Fruit fly (Drosophila melanogaster) whole organism, embryonic: Measurements from ENCODE around the gene Hsp70Bc.
"Not testable (repeated sequence)": the region's sequence is repeated elsewhere in the genome, so short reads cannot be mapped to it uniquely, and the experiment has no call there.

Experiments used
- BtbVII ChIP-seq: fragments of 200-800 bp; sonication (Bioruptor generic); optimal IDR thresholded peaks from 3 replicates; lab custom pipeline; 2017; ENCODE audit warnings: missing biosample characterization, mild to moderate bottlenecking, missing genetic modification characterization
- CG11504 ChIP-seq: fragments of 200-800 bp; sonication (Bioruptor generic); optimal IDR thresholded peaks from 3 replicates; lab custom pipeline; 2019; ENCODE audit warnings: missing biosample characterization, mild to moderate bottlenecking, missing genetic modification characterization, moderate library complexity
- CG11695 ChIP-seq: fragments of 200-800 bp; sonication (Bioruptor generic); IDR thresholded peaks from 3 replicates; pipeline ENCODE4 v1.3.6; 2022; ENCODE audit warnings: missing biosample characterization, missing genetic modification characterization
- CG13123 ChIP-seq: fragments of 200-800 bp; sonication (Bioruptor generic); optimal IDR thresholded peaks from 2 replicates; lab custom pipeline; 2016; ENCODE audit warnings: missing biosample characterization, missing genetic modification characterization
- CG14667 ChIP-seq: fragments of 200-800 bp; sonication (Bioruptor generic); IDR thresholded peaks from 2 replicates; pipeline ENCODE4 v1.3.6; 2022; ENCODE audit warnings: missing biosample characterization, missing genetic modification characterization
- CG3163 ChIP-seq: fragments of 200-800 bp; sonication (Bioruptor generic); optimal IDR thresholded peaks from 3 replicates; lab custom pipeline; 2016; ENCODE audit warnings: missing biosample characterization, missing genetic modification characterization
- CG3847 ChIP-seq: fragments of 200-800 bp; sonication (Bioruptor generic); IDR thresholded peaks from 2 replicates; pipeline ENCODE4 v1.3.6; 2022; ENCODE audit warnings: missing biosample characterization, missing genetic modification characterization
- CG4730 ChIP-seq: fragments of 200-800 bp; sonication (Bioruptor generic); IDR thresholded peaks from 2 replicates; pipeline ENCODE4 v1.3.6; 2022; ENCODE audit warnings: missing biosample characterization, missing genetic modification characterization
- CG6254 ChIP-seq: fragments of 200-800 bp; sonication (Bioruptor generic); optimal IDR thresholded peaks from 3 replicates; lab custom pipeline; 2017; ENCODE audit warnings: mild to moderate bottlenecking, missing biosample characterization, missing genetic modification reagents, missing genetic modification characterization
- CG6854 ChIP-seq: fragments of 200-800 bp; sonication (Bioruptor generic); optimal IDR thresholded peaks from 3 replicates; lab custom pipeline; 2017; ENCODE audit warnings: missing biosample characterization, mild to moderate bottlenecking, missing genetic modification characterization
- CG7839 ChIP-seq: fragments of 200-800 bp; sonication (Bioruptor generic); optimal IDR thresholded peaks from 3 replicates; lab custom pipeline; 2018; ENCODE audit warnings: missing biosample characterization, mild to moderate bottlenecking, missing genetic modification characterization, moderate library complexity
- CG9215 ChIP-seq: fragments of 200-800 bp; sonication (Bioruptor generic); IDR thresholded peaks from 2 replicates; pipeline ENCODE4 v1.3.6; 2022; ENCODE audit warnings: missing biosample characterization, missing genetic modification characterization
- CoRest ChIP-seq: fragments of 200-800 bp; sonication (Bioruptor generic); optimal IDR thresholded peaks from 3 replicates; lab custom pipeline; 2018; ENCODE audit warnings: missing biosample characterization, mild to moderate bottlenecking, missing genetic modification characterization, moderate library complexity
- D19A ChIP-seq: fragments of 200-800 bp; optimal IDR thresholded peaks from 3 replicates; lab custom pipeline; 2019; ENCODE audit warnings: missing biosample characterization, mild to moderate bottlenecking, missing genetic modification characterization, moderate library complexity
- Dbx ChIP-seq: fragments of 200-800 bp; sonication (Bioruptor generic); IDR thresholded peaks from 3 replicates; pipeline ENCODE4 v1.3.6; 2022; ENCODE audit warnings: missing biosample characterization, missing genetic modification characterization
- Dp ChIP-seq: fragments of 200-800 bp; sonication (Bioruptor generic); optimal IDR thresholded peaks from 2 replicates; lab custom pipeline; 2018; ENCODE audit warnings: missing biosample characterization, mild to moderate bottlenecking, missing genetic modification characterization, moderate library complexity
- Ets65A ChIP-seq: fragments of 200-800 bp; sonication (Bioruptor generic); peaks from one replicate; lab custom pipeline; 2016; ENCODE audit warnings: missing biosample characterization, missing genetic modification characterization
- HHEX ChIP-seq: fragments of 200-800 bp; sonication (Bioruptor generic); optimal IDR thresholded peaks from 3 replicates; lab custom pipeline; 2017; ENCODE audit warnings: missing biosample characterization, mild to moderate bottlenecking, missing genetic modification characterization, missing genetic modification reagents
- Hr51 ChIP-seq, 2 experiments: fragments of 200-800 bp; sonication (Bioruptor generic); optimal IDR thresholded peaks; 2 replicates in 1 of 2; 3 replicates in 1 of 2; lab custom pipeline; 2016 to 2018; ENCODE audit warnings: missing biosample characterization in 2 of 2, missing genetic modification characterization in 2 of 2, mild to moderate bottlenecking in 1 of 2, moderate library complexity in 1 of 2
- Lim3 ChIP-seq: fragments of 200-800 bp; sonication (Bioruptor generic); IDR thresholded peaks from 2 replicates; pipeline ENCODE4 v1.3.6; 2022; ENCODE audit warnings: missing biosample characterization, missing genetic modification characterization
- Oli ChIP-seq: fragments of 200-800 bp; sonication (Bioruptor generic); optimal IDR thresholded peaks from 2 replicates; lab custom pipeline; 2018; ENCODE audit warnings: missing biosample characterization, mild to moderate bottlenecking, missing genetic modification characterization, moderate library complexity
- PHDP ChIP-seq: fragments of 200-800 bp; sonication (Bioruptor generic); optimal IDR thresholded peaks from 3 replicates; lab custom pipeline; 2018; ENCODE audit warnings: missing biosample characterization, mild to moderate bottlenecking, missing genetic modification characterization, moderate library complexity
- Rfx ChIP-seq: fragments of 200-800 bp; sonication (Bioruptor generic); IDR thresholded peaks from 2 replicates; pipeline ENCODE4 v1.3.6; 2022; ENCODE audit warnings: missing biosample characterization, missing genetic modification characterization
- Sox102F ChIP-seq: fragments of 200-800 bp; sonication (Bioruptor generic); optimal IDR thresholded peaks from 2 replicates; lab custom pipeline; 2018; ENCODE audit warnings: missing biosample characterization, mild to moderate bottlenecking, missing genetic modification characterization, moderate library complexity
- Xbp1 ChIP-seq: fragments of 200-800 bp; sonication (Bioruptor generic); optimal IDR thresholded peaks from 3 replicates; lab custom pipeline; 2016; ENCODE audit warnings: missing biosample characterization, mild to moderate bottlenecking, missing genetic modification characterization
- amos ChIP-seq: fragments of 200-800 bp; sonication (Bioruptor generic); IDR thresholded peaks from 2 replicates; pipeline ENCODE4 v1.3.6; 2022; ENCODE audit warnings: missing biosample characterization, missing genetic modification characterization; ENCODE audit not compliant: partially characterized antibody
- aop ChIP-seq: fragments of 200-800 bp; sonication (Bioruptor generic); IDR thresholded peaks from 2 replicates; pipeline ENCODE4 v1.3.6; 2022; ENCODE audit warnings: missing biosample characterization, missing genetic modification characterization
- ap ChIP-seq: fragments of 200-800 bp; sonication (Bioruptor generic); IDR thresholded peaks from 2 replicates; pipeline ENCODE4 v1.3.6; 2022; ENCODE audit warnings: missing biosample characterization, missing genetic modification characterization
- ara ChIP-seq: fragments of 200-800 bp; sonication (Bioruptor generic); IDR thresholded peaks from 2 replicates; pipeline ENCODE4 v1.3.6; 2022; ENCODE audit warnings: missing biosample characterization, missing genetic modification characterization
- chinmo ChIP-seq: fragments of 200-800 bp; sonication (Bioruptor generic); IDR thresholded peaks from 4 replicates; pipeline ENCODE4 v1.3.6; 2022; ENCODE audit warnings: missing biosample characterization, missing genetic modification characterization; ENCODE audit not compliant: partially characterized antibody
- chn ChIP-seq: fragments of 200-800 bp; sonication (Bioruptor generic); optimal IDR thresholded peaks from 2 replicates; lab custom pipeline; 2016; ENCODE audit warnings: missing biosample characterization, missing genetic modification characterization
- croc ChIP-seq: fragments of 200-800 bp; sonication (Bioruptor generic); conservative IDR thresholded peaks from 3 replicates; pipeline ENCODE4 v1.3.6; 2022; ENCODE audit warnings: missing biosample characterization, missing genetic modification characterization
- dan ChIP-seq: fragments of 200-800 bp; sonication (Bioruptor generic); IDR thresholded peaks from 2 replicates; pipeline ENCODE4 v1.3.6; 2022; ENCODE audit warnings: missing biosample characterization, missing genetic modification characterization
- dm ChIP-seq: fragments of 200-800 bp; sonication (Bioruptor generic); optimal IDR thresholded peaks from 3 replicates; lab custom pipeline; 2016; ENCODE audit warnings: missing biosample characterization, missing genetic modification characterization
- dysf ChIP-seq: fragments of 200-800 bp; sonication (Bioruptor generic); IDR thresholded peaks from 3 replicates; pipeline ENCODE4 v1.3.6; 2022; ENCODE audit warnings: missing biosample characterization, missing genetic modification characterization
- gem ChIP-seq: fragments of 200-800 bp; sonication (Bioruptor generic); optimal IDR thresholded peaks from 2 replicates; lab custom pipeline; 2019; ENCODE audit warnings: missing biosample characterization, mild to moderate bottlenecking, missing genetic modification characterization, moderate library complexity
- gsb ChIP-seq: fragments of 200-800 bp; sonication (Bioruptor generic); IDR thresholded peaks from 2 replicates; pipeline ENCODE4 v1.3.6; 2022; ENCODE audit warnings: missing biosample characterization, missing genetic modification characterization
- ken ChIP-seq: fragments of 200-800 bp; sonication (Bioruptor generic); IDR thresholded peaks from 3 replicates; pipeline ENCODE4 v1.3.6; 2022; ENCODE audit warnings: missing biosample characterization, missing genetic modification characterization
- knrl ChIP-seq: fragments of 200-800 bp; sonication (Bioruptor generic); IDR thresholded peaks from 3 replicates; pipeline ENCODE4 v1.3.6; 2022; ENCODE audit warnings: missing biosample characterization, missing genetic modification characterization; ENCODE audit not compliant: partially characterized antibody
- lab ChIP-seq: fragments of 200-800 bp; sonication (Bioruptor generic); optimal IDR thresholded peaks from 3 replicates; lab custom pipeline; 2017; ENCODE audit warnings: missing biosample characterization, missing genetic modification characterization, mild to moderate bottlenecking, moderate library complexity, missing genetic modification reagents
- nerfin-2 ChIP-seq: fragments of 200-800 bp; sonication (Bioruptor generic); IDR thresholded peaks from 2 replicates; pipeline ENCODE4 v1.3.6; 2022; ENCODE audit warnings: missing biosample characterization, missing genetic modification characterization; ENCODE audit not compliant: partially characterized antibody
- scrt ChIP-seq: fragments of 200-800 bp; sonication (Bioruptor generic); optimal IDR thresholded peaks from 2 replicates; lab custom pipeline; 2018; ENCODE audit warnings: missing biosample characterization, mild to moderate bottlenecking, missing genetic modification characterization, moderate library complexity
- seq ChIP-seq: fragments of 200-800 bp; sonication (Bioruptor generic); IDR thresholded peaks from 2 replicates; pipeline ENCODE4 v1.3.6; 2022; ENCODE audit warnings: missing biosample characterization, missing genetic modification characterization
- slp2 ChIP-seq: fragments of 200-800 bp; sonication (Bioruptor generic); optimal IDR thresholded peaks from 2 replicates; lab custom pipeline; 2016; ENCODE audit warnings: missing biosample characterization, missing genetic modification characterization
- trem ChIP-seq: fragments of 200-800 bp; optimal IDR thresholded peaks from 3 replicates; lab custom pipeline; 2019; ENCODE audit warnings: missing biosample characterization, mild to moderate bottlenecking, missing genetic modification characterization, moderate library complexity

Hsp70Bc gene

DNA sequence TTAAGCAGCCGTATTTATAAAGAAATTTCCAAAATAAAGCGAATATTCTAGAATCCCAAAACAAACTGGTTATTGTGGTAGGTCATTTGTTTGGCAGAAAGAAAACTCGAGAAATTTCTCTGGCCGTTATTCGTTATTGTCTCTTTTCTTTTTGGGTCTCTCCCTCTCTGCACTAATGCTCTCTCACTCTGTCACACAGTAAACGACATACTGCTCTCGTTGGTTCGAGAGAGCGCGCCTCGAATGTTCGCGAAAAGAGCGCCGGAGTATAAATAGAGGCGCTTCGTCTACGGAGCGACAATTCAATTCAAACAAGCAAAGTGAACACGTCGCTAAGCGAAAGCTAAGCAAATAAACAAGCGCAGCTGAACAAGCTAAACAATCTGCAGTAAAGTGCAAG lies 3.4 kb upstream of the Hsp70Bc start, which contains the start of gene Hsp70Bb:
Hsp70Bb (plus strand) TSS at position 301 of the 400 bp plus-strand sequence.
- not testable (repeated sequence) for TF ChIP-seq croc (GFP tag; lab: Robert Waterston, UW); PHDP; ken (GFP tag; lab: Robert Waterston, UW)

DNA sequence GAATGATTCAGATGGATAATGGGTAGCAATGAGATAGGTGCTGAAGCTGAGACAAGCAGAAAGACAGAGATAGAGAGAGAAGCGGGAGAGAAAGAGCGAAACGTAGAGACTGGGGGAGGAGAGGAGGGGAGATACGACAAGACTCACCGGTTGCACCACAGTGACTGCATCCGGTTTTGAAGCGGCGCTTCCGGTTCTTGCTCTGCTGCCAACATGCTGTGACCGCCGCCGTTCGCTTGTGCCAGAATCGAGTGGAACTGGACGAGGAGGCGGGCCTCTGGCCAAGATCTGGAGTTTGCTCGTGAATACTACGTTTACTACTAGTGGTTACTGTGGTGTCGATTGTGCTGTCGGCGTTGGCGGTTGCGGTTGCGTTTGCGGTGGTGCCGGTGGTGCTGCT lies 6.1 kb downstream of the Hsp70Bc start:
- no peak for TF ChIP-seq HHEX (GFP tag; lab: Kevin White, UChicago)
- no peak for TF ChIP-seq CG11695 (GFP tag; lab: Robert Waterston, UW)
- 0 out of 3 replicates have a peak, but pooled peaks have one; percentile 17 for TF ChIP-seq knrl (GFP tag; lab: Robert Waterston, UW)
- TF ChIP-seq trem (tag; lab: Kevin White, UChicago) = no peak
- TF ChIP-seq CG6854 = no peak
- peak; percentile 42; the same call in 1 of the 2 replicates for TF ChIP-seq aop (GFP tag; lab: Robert Waterston, UW)
- 0 out of 2 replicates have a peak, but pooled peaks have one; percentile 16 for TF ChIP-seq dan (GFP tag; lab: Robert Waterston, UW)
- TF ChIP-seq Ets65A = peak; percentile 95
- TF ChIP-seq amos = no peak
- TF ChIP-seq, all 482 proteins: peak for 4

DNA sequence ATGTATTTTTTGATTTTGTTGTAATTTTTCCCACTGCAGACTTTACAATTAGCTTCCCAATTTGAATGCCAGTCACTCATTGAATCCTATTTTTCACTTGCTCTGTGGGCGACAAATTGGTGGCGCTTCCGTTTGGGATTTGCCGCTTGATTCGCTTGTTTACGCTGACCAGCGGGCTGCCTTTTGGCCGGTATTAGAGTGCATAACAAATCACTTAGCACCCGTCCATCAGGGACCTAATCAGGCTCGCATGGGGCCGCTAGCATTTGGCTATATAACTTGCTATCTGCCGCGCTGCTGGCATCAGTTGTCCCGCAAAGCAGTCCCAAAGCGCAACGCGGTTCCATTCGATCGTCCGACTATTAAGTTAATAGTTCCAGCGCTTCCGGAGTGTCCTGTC lies 17.0 kb downstream of the Hsp70Bc start, which contains the start of gene Hug:
Hug (plus strand) TSS at position 301 of the 400 bp plus-strand sequence.
- TF ChIP-seq CG6254 (GFP tag; lab: Kevin White, UChicago) (no peak), Rfx (no peak), Lim3 (no peak), dm (GFP tag; lab: Kevin White, UChicago) (no peak), Ets65A (peak; percentile 85)

DNA sequence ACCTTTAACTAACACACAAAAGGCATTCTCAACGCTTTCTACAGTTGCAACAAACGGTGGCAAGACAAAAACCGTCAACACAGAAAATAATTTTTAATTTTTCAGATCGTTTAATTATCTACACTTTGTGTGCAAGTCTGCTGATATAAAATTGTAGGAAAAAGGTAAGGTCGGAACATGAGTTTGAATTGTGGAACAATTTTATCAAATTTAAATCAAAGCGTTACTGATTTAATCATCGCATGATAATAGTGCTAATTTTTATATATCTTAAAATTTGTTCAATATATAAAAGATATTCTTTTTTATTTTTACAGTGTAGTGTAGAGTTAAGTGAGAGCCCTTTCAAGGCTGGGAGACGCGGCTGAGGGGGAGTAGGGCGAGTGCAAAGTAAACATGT lies 34.1 kb downstream of the Hsp70Bc start:
- TF ChIP-seq CG3163 (GFP tag; lab: Kevin White, UChicago) = no peak
- TF ChIP-seq Dp (GFP tag; lab: Kevin White, UChicago) = no peak
- peak; percentile 35 for TF ChIP-seq Sox102F (GFP tag; lab: Kevin White, UChicago)
- peak; percentile 55 for TF ChIP-seq lab
- TF ChIP-seq D19A = no peak
- TF ChIP-seq ara (GFP tag; lab: Robert Waterston, UW) = no peak
- peak; percentile 56 for TF ChIP-seq CG7839 (tag; lab: Kevin White, UChicago)
- TF ChIP-seq ap = no peak
- peak; percentile 43 for TF ChIP-seq scrt (GFP tag; lab: Kevin White, UChicago)
- peak; percentile 28 for TF ChIP-seq CoRest (tag; lab: Kevin White, UChicago)
- peak; percentile 15; the same call in 1 of the 2 replicates for TF ChIP-seq CG3847 (GFP tag; lab: Robert Waterston, UW)
- TF ChIP-seq seq (GFP tag; lab: Robert Waterston, UW) = 0 out of 2 replicates have a peak, but pooled peaks have one; percentile 8
- peak; percentile 35 for TF ChIP-seq BtbVII (GFP tag; lab: Kevin White, UChicago)
- TF ChIP-seq chn (GFP tag; lab: Kevin White, UChicago) = no peak
- TF ChIP-seq slp2 (GFP tag; lab: Kevin White, UChicago) = no peak
- TF ChIP-seq Dbx (GFP tag; lab: Robert Waterston, UW) = 0 out of 3 replicates have a peak, but pooled peaks have one; percentile 46
- TF ChIP-seq CG14667 (GFP tag; lab: Robert Waterston, UW) = no peak
- no peak for TF ChIP-seq chinmo (GFP tag; lab: Robert Waterston, UW)
- TF ChIP-seq Ets65A = peak; percentile 85
- TF ChIP-seq Xbp1 (GFP tag; lab: Kevin White, UChicago) = peak; percentile 2
- TF ChIP-seq Hr51 (GFP tag; optimal IDR thresholded peaks at IDR 0.05; lab: Kevin White, UChicago) = peak in 1 of 2 experiments; percentile 51
- peak; percentile 66 for TF ChIP-seq CG11504 (tag; lab: Kevin White, UChicago)
- no peak for TF ChIP-seq gsb
- peak; percentile 59 for TF ChIP-seq gem
- TF ChIP-seq CG9215 (GFP tag; lab: Robert Waterston, UW) = no peak
- no peak for TF ChIP-seq CG4730 (GFP tag; lab: Robert Waterston, UW)
- no peak for TF ChIP-seq nerfin-2
- TF ChIP-seq dysf (GFP tag; lab: Robert Waterston, UW) = peak; percentile 40; the same call in 2 of the 3 replicates
- TF ChIP-seq CG13123 (GFP tag; lab: Kevin White, UChicago) = no peak
- TF ChIP-seq Oli (tag; lab: Kevin White, UChicago) = peak; percentile 24
